Fruit fly (Drosophila melanogaster) whole organism, prepupa: ENCODE measurements around the gene CG15546.
A peak's percentile ranks its signal among the peaks of the same experiment; 100 is the strongest.

Experiments
- Blimp-1 ChIP-seq: fragments of 200-800 bp; sonication (Bioruptor generic); optimal IDR thresholded peaks from 3 replicates; lab custom pipeline; 2017; ENCODE audit warnings: missing biosample characterization, missing genetic modification characterization, mild to moderate bottlenecking, moderate library complexity, missing genetic modification reagents
- CG10669 ChIP-seq: fragments of 200-800 bp; sonication (Bioruptor generic); optimal IDR thresholded peaks from 3 replicates; lab custom pipeline; 2018; ENCODE audit warnings: missing biosample characterization, mild to moderate bottlenecking, missing genetic modification characterization, moderate library complexity
- CG11294 ChIP-seq: fragments of 200-800 bp; sonication (Bioruptor generic); IDR thresholded peaks from 2 replicates; pipeline ENCODE4 v1.3.6; 2022; ENCODE audit warnings: missing biosample characterization, missing genetic modification characterization
- CG11762 ChIP-seq: fragments of 200-800 bp; sonication (Bioruptor generic); optimal IDR thresholded peaks from 3 replicates; lab custom pipeline; 2016; ENCODE audit warnings: missing biosample characterization, missing genetic modification characterization; ENCODE audit not compliant: insufficient read depth
- CG16779 ChIP-seq: fragments of 200-800 bp; sonication (Bioruptor generic); optimal IDR thresholded peaks from 3 replicates; lab custom pipeline; 2017; ENCODE audit warnings: missing biosample characterization, mild to moderate bottlenecking, missing genetic modification characterization
- CG3032 ChIP-seq: fragments of 200-800 bp; optimal IDR thresholded peaks from 2 replicates; lab custom pipeline; 2019; ENCODE audit warnings: missing biosample characterization, mild to moderate bottlenecking, missing genetic modification characterization, moderate library complexity
- CG31627 ChIP-seq: fragments of 200-800 bp; sonication (Bioruptor generic); optimal IDR thresholded peaks from 3 replicates; lab custom pipeline; 2016; ENCODE audit warnings: missing biosample characterization, missing genetic modification characterization
- CG32006 ChIP-seq: fragments of 200-800 bp; sonication (Bioruptor generic); optimal IDR thresholded peaks from 3 replicates; lab custom pipeline; 2017; ENCODE audit warnings: missing biosample characterization, mild to moderate bottlenecking, missing genetic modification characterization
- CG34406 ChIP-seq: fragments of 200-800 bp; sonication (Bioruptor generic); optimal IDR thresholded peaks from 3 replicates; lab custom pipeline; 2016; ENCODE audit warnings: missing biosample characterization, missing genetic modification characterization
- CG3919 ChIP-seq: fragments of 200-800 bp; sonication (Bioruptor generic); optimal IDR thresholded peaks from 3 replicates; lab custom pipeline; 2016; ENCODE audit warnings: missing biosample characterization, missing genetic modification characterization
- CG4318 ChIP-seq: fragments of 200-800 bp; sonication (Bioruptor generic); optimal IDR thresholded peaks from 3 replicates; lab custom pipeline; 2017; ENCODE audit warnings: missing biosample characterization, mild to moderate bottlenecking, missing genetic modification characterization
- CG6163 ChIP-seq: fragments of 200-800 bp; sonication (Bioruptor generic); IDR thresholded peaks from 3 replicates; pipeline ENCODE4 v1.3.6; 2022; ENCODE audit warnings: missing biosample characterization, missing genetic modification characterization
- CG6276 ChIP-seq: fragments of 200-800 bp; sonication (Bioruptor generic); optimal IDR thresholded peaks from 2 replicates; lab custom pipeline; 2017; ENCODE audit warnings: missing biosample characterization, mild to moderate bottlenecking, missing genetic modification characterization
- CG6808 ChIP-seq: fragments of 200-800 bp; sonication (Bioruptor generic); optimal IDR thresholded peaks from 3 replicates; lab custom pipeline; 2017; ENCODE audit warnings: missing biosample characterization, missing genetic modification characterization, mild to moderate bottlenecking, moderate library complexity, missing genetic modification reagents
- CG6854 ChIP-seq: fragments of 200-800 bp; sonication (Bioruptor generic); optimal IDR thresholded peaks from 2 replicates; lab custom pipeline; 2017; ENCODE audit warnings: missing biosample characterization, mild to moderate bottlenecking, missing genetic modification characterization
- CG7368 ChIP-seq: fragments of 200-800 bp; sonication (Bioruptor generic); optimal IDR thresholded peaks from 3 replicates; lab custom pipeline; 2016; ENCODE audit warnings: missing biosample characterization, missing genetic modification characterization
- CG8319 ChIP-seq: fragments of 200-800 bp; sonication (Bioruptor generic); optimal IDR thresholded peaks from 3 replicates; lab custom pipeline; 2016; ENCODE audit warnings: missing biosample characterization, missing genetic modification characterization
- Eip75B ChIP-seq: fragments of 200-800 bp; sonication (Bioruptor generic); optimal IDR thresholded peaks from 3 replicates; lab custom pipeline; 2016; ENCODE audit warnings: missing biosample characterization, missing genetic modification characterization
- Eip78C ChIP-seq: fragments of 200-800 bp; sonication (Bioruptor generic); peaks from one replicate; lab custom pipeline; 2016; ENCODE audit warnings: missing biosample characterization, missing genetic modification characterization
- Eip93F ChIP-seq: fragments of 200-800 bp; sonication (Bioruptor generic); optimal IDR thresholded peaks from 2 replicates; lab custom pipeline; 2016; ENCODE audit warnings: missing biosample characterization, mild to moderate bottlenecking, missing genetic modification characterization
- Ets21C ChIP-seq: fragments of 200-800 bp; sonication (Bioruptor generic); optimal IDR thresholded peaks from 3 replicates; lab custom pipeline; 2016; ENCODE audit warnings: missing biosample characterization, missing genetic modification characterization
- Ets96B ChIP-seq: fragments of 200-800 bp; optimal IDR thresholded peaks from 2 replicates; lab custom pipeline; 2019; ENCODE audit warnings: missing biosample characterization, mild to moderate bottlenecking, missing genetic modification characterization, moderate library complexity
- Gug ChIP-seq: fragments of 200-800 bp; sonication (Bioruptor generic); IDR thresholded peaks from 2 replicates; pipeline ENCODE4 v1.3.6; 2022; ENCODE audit warnings: missing biosample characterization, missing genetic modification characterization
- Hr38 ChIP-seq: sonication (Bioruptor generic); optimal IDR thresholded peaks from 2 replicates; lab custom pipeline; 2016; ENCODE audit warnings: missing biosample characterization, missing genetic modification characterization
- Hr39 ChIP-seq: fragments of 200-800 bp; sonication (Bioruptor generic); optimal IDR thresholded peaks from 2 replicates; lab custom pipeline; 2016; ENCODE audit warnings: missing biosample characterization, missing genetic modification characterization
- OdsH ChIP-seq: fragments of 200-800 bp; sonication (Bioruptor generic); optimal IDR thresholded peaks from 3 replicates; lab custom pipeline; 2016; ENCODE audit warnings: missing biosample characterization, missing genetic modification characterization
- Smox ChIP-seq: fragments of 200-800 bp; sonication (Bioruptor generic); optimal IDR thresholded peaks from 3 replicates; lab custom pipeline; 2016; ENCODE audit warnings: missing biosample characterization, missing genetic modification characterization
- Sox15 ChIP-seq: fragments of 200-800 bp; sonication (Bioruptor generic); optimal IDR thresholded peaks from 3 replicates; lab custom pipeline; 2016; ENCODE audit warnings: missing biosample characterization, missing genetic modification characterization
- achi ChIP-seq: fragments of 200-800 bp; sonication (Bioruptor generic); optimal IDR thresholded peaks from 3 replicates; lab custom pipeline; 2016; ENCODE audit warnings: missing biosample characterization, missing genetic modification characterization
- dac ChIP-seq: fragments of 200-800 bp; sonication (Bioruptor generic); optimal IDR thresholded peaks from 2 replicates; lab custom pipeline; 2017; ENCODE audit warnings: missing biosample characterization, mild to moderate bottlenecking, missing genetic modification characterization
- eg ChIP-seq: fragments of 200-800 bp; sonication (Bioruptor generic); IDR thresholded peaks from 3 replicates; pipeline ENCODE4 v1.3.6; 2022; ENCODE audit warnings: missing biosample characterization, missing genetic modification characterization
- esn ChIP-seq: fragments of 200-800 bp; sonication (Bioruptor generic); optimal IDR thresholded peaks from 2 replicates; lab custom pipeline; 2016; ENCODE audit warnings: missing biosample characterization, mild to moderate bottlenecking, missing genetic modification characterization, moderate library complexity
- fd85E ChIP-seq: fragments of 200-800 bp; sonication (Bioruptor generic); optimal IDR thresholded peaks from 3 replicates; lab custom pipeline; 2016; ENCODE audit warnings: missing biosample characterization, missing genetic modification characterization
- fkh ChIP-seq: fragments of 200-800 bp; sonication (Bioruptor generic); optimal IDR thresholded peaks from 3 replicates; lab custom pipeline; 2017; ENCODE audit warnings: missing biosample characterization, mild to moderate bottlenecking, missing genetic modification characterization, moderate library complexity
- lz ChIP-seq: fragments of 200-800 bp; sonication (Bioruptor generic); optimal IDR thresholded peaks from 3 replicates; lab custom pipeline; 2016; ENCODE audit warnings: missing biosample characterization, missing genetic modification characterization
- net ChIP-seq: fragments of 200-800 bp; sonication (Bioruptor generic); optimal IDR thresholded peaks from 3 replicates; lab custom pipeline; 2016; ENCODE audit warnings: missing biosample characterization, missing genetic modification characterization
- pdm3 ChIP-seq: fragments of 200-800 bp; sonication (Bioruptor generic); optimal IDR thresholded peaks from 3 replicates; lab custom pipeline; 2016; ENCODE audit warnings: missing biosample characterization, missing genetic modification characterization
- salr ChIP-seq, 2 experiments: fragments of 200-800 bp; sonication (Bioruptor generic); optimal IDR thresholded peaks; 3 replicates each; lab custom pipeline; 2016 to 2018; ENCODE audit warnings: missing biosample characterization in 2 of 2, missing genetic modification characterization in 2 of 2, mild to moderate bottlenecking in 1 of 2
- spab ChIP-seq: fragments of 200-800 bp; sonication (Bioruptor generic); optimal IDR thresholded peaks from 2 replicates; lab custom pipeline; 2017; ENCODE audit warnings: missing biosample characterization, mild to moderate bottlenecking, missing genetic modification characterization, missing genetic modification reagents
- ss ChIP-seq, 2 experiments: fragments of 200-800 bp; sonication (Bioruptor generic); optimal IDR thresholded peaks; 2 replicates in 1 of 2; 3 replicates in 1 of 2; lab custom pipeline; 2017 to 2018; ENCODE audit warnings: mild to moderate bottlenecking in 2 of 2, missing biosample characterization in 2 of 2, missing genetic modification characterization in 2 of 2, moderate library complexity in 1 of 2
- svp ChIP-seq: fragments of 200-800 bp; sonication (Bioruptor generic); peaks from one replicate; lab custom pipeline; 2016; ENCODE audit warnings: missing biosample characterization, missing genetic modification characterization
- topi ChIP-seq: fragments of 200-800 bp; sonication (Bioruptor generic); optimal IDR thresholded peaks from 3 replicates; lab custom pipeline; 2016; ENCODE audit warnings: missing biosample characterization, missing genetic modification characterization
- vri ChIP-seq: fragments of 200-800 bp; sonication (Bioruptor generic); optimal IDR thresholded peaks from 3 replicates; lab custom pipeline; 2016; ENCODE audit warnings: missing biosample characterization, mild to moderate bottlenecking, missing genetic modification characterization

CG15546 gene

dm6 chr3R:30890045-30890444 is 14.1 kb upstream of the CG15546 start (continued):
- TF ChIP-seq eg (GFP tag; lab: Robert Waterston, UW): peak; percentile 75
- no peak for TF ChIP-seq Hr38
- no peak for TF ChIP-seq Blimp-1 (GFP tag; lab: Kevin White, UChicago)
- TF ChIP-seq CG3032 (tag; lab: Kevin White, UChicago): no peak
- peak; percentile 19 for TF ChIP-seq Smox (GFP tag; lab: Kevin White, UChicago)
- no peak for TF ChIP-seq CG4318 (GFP tag; lab: Kevin White, UChicago)
- no peak for TF ChIP-seq CG6276
- peak; percentile 17 for TF ChIP-seq lz (GFP tag; lab: Kevin White, UChicago)
- TF ChIP-seq CG8319 (GFP tag; lab: Kevin White, UChicago): no peak
- TF ChIP-seq achi (GFP tag; lab: Kevin White, UChicago): peak; percentile 32
- peak; percentile 38 for TF ChIP-seq topi
- TF ChIP-seq Sox15: peak; percentile 11
- TF ChIP-seq OdsH (GFP tag; lab: Kevin White, UChicago): peak; percentile 23
- no peak for TF ChIP-seq salr (GFP tag; optimal IDR thresholded peaks at IDR 0.05; lab: Kevin White, UChicago)

- TF ChIP-seq esn (GFP tag; lab: Kevin White, UChicago): peak; percentile 22
- peak; percentile 77 for TF ChIP-seq fkh
- peak; percentile 6 for TF ChIP-seq topi
- TF ChIP-seq eg (GFP tag; lab: Robert Waterston, UW): no peak
- TF ChIP-seq CG6854 (GFP tag; lab: Kevin White, UChicago): peak; percentile 53
- peak; percentile 38; the same call in 2 of the 3 replicates for TF ChIP-seq CG6163 (GFP tag; lab: Robert Waterston, UW)
- TF ChIP-seq Smox (GFP tag; lab: Kevin White, UChicago): peak; percentile 15
- peak; percentile 47 to 52 for TF ChIP-seq ss (GFP tag; optimal IDR thresholded peaks at IDR 0.05; lab: Kevin White, UChicago)
- no peak for TF ChIP-seq spab (GFP tag; lab: Kevin White, UChicago)
- peak; percentile 22 for TF ChIP-seq CG16779 (tag; lab: Kevin White, UChicago)
- peak; percentile 38 for TF ChIP-seq Eip75B (GFP tag; lab: Kevin White, UChicago)
- TF ChIP-seq Eip78C (GFP tag; lab: Kevin White, UChicago): peak; percentile 70
- TF ChIP-seq CG3919 (GFP tag; lab: Kevin White, UChicago): peak; percentile 32
- peak; percentile 28 for TF ChIP-seq vri (GFP tag; lab: Kevin White, UChicago)
- no peak for TF ChIP-seq Ets96B (tag; lab: Kevin White, UChicago)
- TF ChIP-seq Ets21C (GFP tag; lab: Kevin White, UChicago): no peak
- peak; percentile 61 for TF ChIP-seq svp (GFP tag; lab: Kevin White, UChicago)
These were observed 12.7 kb upstream of the CG15546 start, which contains the start of gene Sap-r for dm6 chr3R:30888550-30889259. Sap-r (minus strand) TSS chr3R:30889062.

dm6 chr3R:30887711-30888549 is 11.9 kb upstream of the CG15546 start:
- TF ChIP-seq OdsH (GFP tag; lab: Kevin White, UChicago) (peak; percentile 85), CG11294 (GFP tag; lab: Robert Waterston, UW) (peak; percentile 81), spab (GFP tag; lab: Kevin White, UChicago) (peak; percentile 57), CG32006 (GFP tag; lab: Kevin White, UChicago) (peak; percentile 82), Eip93F (peak; percentile 38), CG10669 (GFP tag; lab: Kevin White, UChicago) (peak; percentile 77), CG34406 (GFP tag; lab: Kevin White, UChicago) (peak; percentile 77), CG3919 (GFP tag; lab: Kevin White, UChicago) (peak; percentile 86), Gug (GFP tag; lab: Robert Waterston, UW) (peak; percentile 77), pdm3 (GFP tag; lab: Kevin White, UChicago) (peak; percentile 84), CG7368 (peak; percentile 80), CG11762 (GFP tag; lab: Kevin White, UChicago) (peak; percentile 67), topi (peak; percentile 86), Ets21C (GFP tag; lab: Kevin White, UChicago) (peak; percentile 85), fd85E (GFP tag; lab: Kevin White, UChicago) (no peak), net (GFP tag; lab: Kevin White, UChicago) (peak; percentile 73), CG6854 (GFP tag; lab: Kevin White, UChicago) (peak; percentile 17), Eip78C (GFP tag; lab: Kevin White, UChicago) (peak; percentile 93), Hr39 (peak; percentile 93), CG6276 (peak; percentile 69), Sox15 (peak; percentile 81), CG6808 (peak; percentile 50), dac (GFP tag; lab: Kevin White, UChicago) (peak; percentile 48), CG31627 (GFP tag; lab: Kevin White, UChicago) (peak; percentile 93)
